Fruit fly (Drosophila melanogaster): ENCODE results near the gene CG13698.

The CG13698 gene

DNA sequence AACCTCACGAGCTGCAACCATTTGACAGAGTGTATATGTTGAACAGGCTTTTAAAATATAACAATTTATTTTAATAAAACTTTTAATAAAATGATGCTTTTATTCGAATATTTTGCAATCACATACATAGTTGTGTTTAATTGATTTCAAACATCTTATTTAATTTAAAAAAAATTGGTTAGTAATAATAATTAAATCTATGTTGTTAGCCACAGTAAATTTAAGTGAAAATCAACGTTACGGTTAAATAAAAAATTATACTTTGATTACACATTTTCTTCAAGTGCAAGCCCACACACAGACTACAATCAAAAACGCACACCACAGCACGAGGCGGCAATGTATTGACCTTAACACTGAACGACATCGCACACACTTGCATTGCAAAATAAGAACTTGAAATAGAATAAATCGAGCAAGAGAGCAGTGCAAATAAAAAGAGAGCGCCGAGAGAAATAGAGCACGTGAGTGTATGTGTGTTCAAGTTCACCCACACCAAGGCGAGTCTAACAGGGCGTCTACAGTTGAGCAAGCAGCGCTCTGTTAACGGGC, 42.9 kb downstream of the CG13698 start (continued):
- TF ChIP-seq cg (GFP tag; optimal IDR thresholded peaks at IDR 0.05) (peak; percentile 89), Hr51 (GFP tag; optimal IDR thresholded peaks at IDR 0.05) (peak in 1 of 2 experiments; percentile 32), CG17912 (GFP tag; optimal IDR thresholded peaks at IDR 0.05) (no peak), CG13775 (GFP tag; optimal IDR thresholded peaks at IDR 0.05) (peak; percentile 21), CG9727 (GFP tag; optimal IDR thresholded peaks at IDR 0.05) (peak; percentile 40), odd (GFP tag; optimal IDR thresholded peaks at IDR 0.05) (peak; percentile 17), CG8388 (GFP tag; optimal IDR thresholded peaks at IDR 0.05) (peak; percentile 17), bsh (GFP tag; optimal IDR thresholded peaks at IDR 0.05) (peak; percentile 49 to 80), nau (GFP tag; optimal IDR thresholded peaks at IDR 0.05) (no peak), bcd (GFP tag; optimal IDR thresholded peaks at IDR 0.05) (peak; percentile 21), CG31441 (GFP tag; IDR thresholded peaks at IDR 0.05) (peak; percentile 55; the same call in 1 of the 2 replicates), slbo (GFP tag; IDR thresholded peaks at IDR 0.05) (peak; percentile 46), danr (GFP tag; IDR thresholded peaks at IDR 0.05) (no peak), CG15269 (tag; optimal IDR thresholded peaks at IDR 0.05) (peak; percentile 47), sqz (GFP tag; optimal IDR thresholded peaks at IDR 0.05) (no peak), phol (tag; optimal IDR thresholded peaks at IDR 0.05) (peak; percentile 57), CG7271 (tag; optimal IDR thresholded peaks at IDR 0.05) (no peak), fd96Cb (tag; optimal IDR thresholded peaks at IDR 0.05) (peak; percentile 21), Dad (GFP tag; optimal IDR thresholded peaks at IDR 0.05) (no peak), CG33557 (GFP tag; optimal IDR thresholded peaks at IDR 0.05) (peak; percentile 28), gfzf (GFP tag; optimal IDR thresholded peaks at IDR 0.05) (no peak), D (optimal IDR thresholded peaks at IDR 0.05) (no peak), D (GFP tag; optimal IDR thresholded peaks at IDR 0.05) (peak; percentile 14), scrt (GFP tag; optimal IDR thresholded peaks at IDR 0.05) (no peak), CG18476 (GFP tag; optimal IDR thresholded peaks at IDR 0.05) (no peak), CG1792 (GFP tag; optimal IDR thresholded peaks at IDR 0.05) (no peak), NC2β (GFP tag; optimal IDR thresholded peaks at IDR 0.05) (no peak), psq (GFP tag; optimal IDR thresholded peaks at IDR 0.05) (peak; percentile 9), maf-S (GFP tag; optimal IDR thresholded peaks at IDR 0.05) (no peak), dmrt11E (tag; optimal IDR thresholded peaks at IDR 0.05) (peak; percentile 68), onecut (GFP tag; IDR thresholded peaks at IDR 0.05) (no peak), ash1 (GFP tag; optimal IDR thresholded peaks at IDR 0.05) (no peak), CG13287 (GFP tag; IDR thresholded peaks at IDR 0.05; ENCODE audit: partially characterized antibody) (peak; percentile 25; the same call in 1 of the 2 replicates), CG7839 (tag; optimal IDR thresholded peaks at IDR 0.05) (peak; percentile 50), CG3838 (GFP tag; optimal IDR thresholded peaks at IDR 0.05) (no peak), Stat92E (GFP tag; optimal IDR thresholded peaks at IDR 0.05) (no peak), CG18262 (tag; optimal IDR thresholded peaks at IDR 0.05) (peak; percentile 58), ftz-f1 (GFP tag; optimal IDR thresholded peaks at IDR 0.05) (peak; percentile 79), Meics (GFP tag; optimal IDR thresholded peaks at IDR 0.05) (peak; percentile 40), CG11504 (tag; optimal IDR thresholded peaks at IDR 0.05) (peak; percentile 57), zfh1 (GFP tag; IDR thresholded peaks at IDR 0.05) (no peak), yki (optimal IDR thresholded peaks at IDR 0.05) (peak; percentile 60), peb (GFP tag; IDR thresholded peaks at IDR 0.05) (no peak), Ptx1 (GFP tag; IDR thresholded peaks at IDR 0.05) (0 out of 2 replicates have a peak, but pooled peaks have one; percentile 24), CG8290 (GFP tag; optimal IDR thresholded peaks at IDR 0.05) (no peak), CG8290 (tag; optimal IDR thresholded peaks at IDR 0.05) (no peak), Fer3 (tag; optimal IDR thresholded peaks at IDR 0.05) (peak; percentile 11), CG13624 (GFP tag; optimal IDR thresholded peaks at IDR 0.05) (no peak), chinmo (GFP tag; IDR thresholded peaks at IDR 0.05; ENCODE audit: partially characterized antibody) (peak; percentile 94; the same call in 3 of the 4 replicates), gce (GFP tag; IDR thresholded peaks at IDR 0.05) (0 out of 3 replicates have a peak, but pooled peaks have one; percentile 34)
